Fruit fly (Drosophila melanogaster): ENCODE data around the gene Pfdn5.
A peak's percentile ranks its signal among the peaks of the same experiment; 100 is the strongest.

Gene Pfdn5

dm6 chr3R:22467939-22468571, 18.8 kb upstream of the Pfdn5 start, which contains the start of the genes CG5377 and Nrx-1 (continued):
- no peak for TF ChIP-seq crc (GFP tag; optimal IDR thresholded peaks at IDR 0.05)
- TF ChIP-seq Scr (GFP tag; IDR thresholded peaks at IDR 0.05; ENCODE audit: partially characterized antibody), result peak; percentile 24; the same call in 1 of the 2 replicates
- TF ChIP-seq CG3726 (GFP tag; IDR thresholded peaks at IDR 0.05), result no peak
- TF ChIP-seq Myb (GFP tag; optimal IDR thresholded peaks at IDR 0.05), result peak; percentile 53
- TF ChIP-seq CG15514 (GFP tag; optimal IDR thresholded peaks at IDR 0.05), result no peak
- no peak for TF ChIP-seq BtbVII (GFP tag; optimal IDR thresholded peaks at IDR 0.05)
- no peak for TF ChIP-seq jumu (GFP tag; optimal IDR thresholded peaks at IDR 0.05)
- no peak for TF ChIP-seq shn (GFP tag; optimal IDR thresholded peaks at IDR 0.05)
- no peak for TF ChIP-seq CG9876 (GFP tag; optimal IDR thresholded peaks at IDR 0.05)
- TF ChIP-seq da (GFP tag; optimal IDR thresholded peaks at IDR 0.05), result no peak
- no peak for TF ChIP-seq CHES-1-like (GFP tag; optimal IDR thresholded peaks at IDR 0.05)
- no peak for TF ChIP-seq btn (GFP tag; optimal IDR thresholded peaks at IDR 0.05)
- no peak for TF ChIP-seq CG2712 (tag; optimal IDR thresholded peaks at IDR 0.05)
- TF ChIP-seq Meics (GFP tag; optimal IDR thresholded peaks at IDR 0.05), result no peak
- no peak for TF ChIP-seq amos (GFP tag; IDR thresholded peaks at IDR 0.05; ENCODE audit: partially characterized antibody)
- no peak for TF ChIP-seq CG17829 (tag; optimal IDR thresholded peaks at IDR 0.05)
- TF ChIP-seq ranshi (GFP tag; IDR thresholded peaks at IDR 0.05), result no peak
- TF ChIP-seq Dll (GFP tag; IDR thresholded peaks at IDR 0.05; ENCODE audit: partially characterized antibody), result peak; percentile 45; the same call in 1 of the 4 replicates
- no peak for TF ChIP-seq Sry-δ (GFP tag; optimal IDR thresholded peaks at IDR 0.05)
- TF ChIP-seq chinmo (GFP tag; IDR thresholded peaks at IDR 0.05; ENCODE audit: partially characterized antibody), result peak; percentile 68; the same call in 1 of the 4 replicates
- no peak for TF ChIP-seq al (GFP tag; IDR thresholded peaks at IDR 0.05)
- TF ChIP-seq CG7271 (tag; optimal IDR thresholded peaks at IDR 0.05), result no peak
- no peak for TF ChIP-seq CG6683 (GFP tag; optimal IDR thresholded peaks at IDR 0.05)
- no peak for TF ChIP-seq HmgD (GFP tag; optimal IDR thresholded peaks at IDR 0.05)
- TF ChIP-seq CG7839 (tag; optimal IDR thresholded peaks at IDR 0.05), result no peak
- no peak for TF ChIP-seq Six4 (GFP tag; optimal IDR thresholded peaks at IDR 0.05)
- TF ChIP-seq CG9932 (GFP tag; IDR thresholded peaks at IDR 0.05), result no peak
- TF ChIP-seq CG3065 (GFP tag; optimal IDR thresholded peaks at IDR 0.05), result no peak
- no peak for TF ChIP-seq Mrtf (GFP tag; IDR thresholded peaks at IDR 0.05)
- TF ChIP-seq lilli (GFP tag; optimal IDR thresholded peaks at IDR 0.05), result no peak
- TF ChIP-seq tap (tag; optimal IDR thresholded peaks at IDR 0.05), result no peak
- TF ChIP-seq CG10543 (GFP tag; optimal IDR thresholded peaks at IDR 0.05), result no peak
- no peak for TF ChIP-seq chm (GFP tag; IDR thresholded peaks at IDR 0.05)
- TF ChIP-seq CG18011 (GFP tag; optimal IDR thresholded peaks at IDR 0.05), result no peak
- peak; percentile 74 for TF ChIP-seq CG9797 (GFP tag; optimal IDR thresholded peaks at IDR 0.05)
- TF ChIP-seq Dp (GFP tag; optimal IDR thresholded peaks at IDR 0.05), result peak; percentile 60
- no peak for TF ChIP-seq CG13296 (GFP tag; optimal IDR thresholded peaks at IDR 0.05)
- TF ChIP-seq sna (GFP tag; IDR thresholded peaks at IDR 0.05; ENCODE audit: partially characterized antibody), result 0 out of 2 replicates have a peak, but pooled peaks have one; percentile 17
- TF ChIP-seq CG6791 (GFP tag; IDR thresholded peaks at IDR 0.05; ENCODE audit: partially characterized antibody), result no peak
- no peak for TF ChIP-seq YL-1 (GFP tag; optimal IDR thresholded peaks at IDR 0.05)
- no peak for TF ChIP-seq CG9437 (GFP tag; optimal IDR thresholded peaks at IDR 0.05)
- TF ChIP-seq CG34422 (GFP tag; IDR thresholded peaks at IDR 0.05), result peak; percentile 6; the same call in 1 of the 3 replicates
- no peak for TF ChIP-seq CG8478 (optimal IDR thresholded peaks at IDR 0.05)
- TF ChIP-seq unc-4 (GFP tag; IDR thresholded peaks at IDR 0.05; ENCODE audit: partially characterized antibody), result 0 out of 2 replicates have a peak, but pooled peaks have one; percentile 22
- TF ChIP-seq H15 (GFP tag; IDR thresholded peaks at IDR 0.05), result no peak
- no peak for TF ChIP-seq fd96Cb (tag; optimal IDR thresholded peaks at IDR 0.05)
- no peak for TF ChIP-seq sug (tag; optimal IDR thresholded peaks at IDR 0.05)
- TF ChIP-seq CG1603 (tag; optimal IDR thresholded peaks at IDR 0.05), result peak; percentile 27
- TF ChIP-seq Drgx (GFP tag; IDR thresholded peaks at IDR 0.05), result no peak
- TF ChIP-seq HLH3B (GFP tag; IDR thresholded peaks at IDR 0.05), result no peak

Measured in whole organism, embryonic.